Fruit fly (Drosophila melanogaster) whole organism, embryonic: ENCODE results near the gene CG43218.

Experiments used
- Awh ChIP-seq: fragments of 200-800 bp; sonication (Bioruptor generic); IDR thresholded peaks from 2 replicates; pipeline ENCODE4, ENCODE4 v1.3.6; 2022; ENCODE audit warnings: missing biosample characterization, missing genetic modification characterization
- BEAF-32 ChIP-seq: fragments of 200-800 bp; sonication (Bioruptor generic); optimal IDR thresholded peaks from 3 replicates; lab custom pipeline; 2017; ENCODE audit warnings: missing biosample characterization, missing genetic modification characterization, mild to moderate bottlenecking, moderate library complexity, missing genetic modification reagents
- Bdp1 ChIP-seq: fragments of 200-800 bp; sonication (Bioruptor generic); optimal IDR thresholded peaks from 3 replicates; lab custom pipeline; 2016; ENCODE audit warnings: missing biosample characterization, missing genetic modification characterization
- Bteb2 ChIP-seq: fragments of 200-800 bp; sonication (Bioruptor generic); optimal IDR thresholded peaks from 2 replicates; lab custom pipeline; 2016; ENCODE audit warnings: missing biosample characterization, missing genetic modification characterization
- CG11723 ChIP-seq: fragments of 200-800 bp; sonication (Bioruptor generic); optimal IDR thresholded peaks from 2 replicates; lab custom pipeline; 2017; ENCODE audit warnings: missing biosample characterization, mild to moderate bottlenecking, missing genetic modification characterization
- CG12155 ChIP-seq: fragments of 200-800 bp; sonication (Bioruptor generic); optimal IDR thresholded peaks from 3 replicates; lab custom pipeline; 2016; ENCODE audit warnings: missing biosample characterization, missing genetic modification characterization
- CG12659 ChIP-seq: fragments of 200-800 bp; sonication (Bioruptor generic); optimal IDR thresholded peaks from 3 replicates; lab custom pipeline; 2017; ENCODE audit warnings: mild to moderate bottlenecking, missing biosample characterization, missing genetic modification reagents, missing genetic modification characterization
- CG12942 ChIP-seq: fragments of 200-800 bp; sonication (Bioruptor generic); optimal IDR thresholded peaks from 3 replicates; lab custom pipeline; 2016; ENCODE audit warnings: missing biosample characterization, missing genetic modification characterization
- CG13775 ChIP-seq: fragments of 200-800 bp; sonication (Bioruptor generic); optimal IDR thresholded peaks from 3 replicates; lab custom pipeline; 2017; ENCODE audit warnings: missing biosample characterization, mild to moderate bottlenecking, missing genetic modification characterization
- CG14667 ChIP-seq: fragments of 200-800 bp; sonication (Bioruptor generic); IDR thresholded peaks from 2 replicates; pipeline ENCODE4 v1.3.6; 2022; ENCODE audit warnings: missing biosample characterization, missing genetic modification characterization
- CG14710 ChIP-seq: fragments of 200-800 bp; sonication (Bioruptor generic); optimal IDR thresholded peaks from 3 replicates; lab custom pipeline; 2019; ENCODE audit warnings: missing biosample characterization, mild to moderate bottlenecking, missing genetic modification characterization, moderate library complexity
- CG15479 ChIP-seq: fragments of 200-800 bp; sonication (Bioruptor generic); optimal IDR thresholded peaks from 3 replicates; lab custom pipeline; 2019; ENCODE audit warnings: missing biosample characterization, mild to moderate bottlenecking, missing genetic modification characterization, moderate library complexity
- CG15514 ChIP-seq: fragments of 200-800 bp; sonication (Bioruptor generic); optimal IDR thresholded peaks from 3 replicates; lab custom pipeline; 2017; ENCODE audit warnings: missing biosample characterization, missing genetic modification characterization, mild to moderate bottlenecking, moderate library complexity, missing genetic modification reagents
- CG1603 ChIP-seq: fragments of 200-800 bp; sonication (Bioruptor generic); optimal IDR thresholded peaks from 2 replicates; lab custom pipeline; 2019; ENCODE audit warnings: missing biosample characterization, mild to moderate bottlenecking, missing genetic modification characterization, moderate library complexity
- CG16813 ChIP-seq: fragments of 200-800 bp; sonication (Bioruptor generic); IDR thresholded peaks from 3 replicates; pipeline ENCODE4 v1.3.6; 2022; ENCODE audit warnings: missing biosample characterization, missing genetic modification characterization; ENCODE audit not compliant: partially characterized antibody
- CG2129 ChIP-seq: fragments of 200-800 bp; sonication (Bioruptor generic); IDR thresholded peaks from 2 replicates; pipeline ENCODE4 v1.3.6; 2022; ENCODE audit warnings: missing biosample characterization, missing genetic modification characterization; ENCODE audit not compliant: partially characterized antibody
- CG2712 ChIP-seq: fragments of 200-800 bp; optimal IDR thresholded peaks from 3 replicates; lab custom pipeline; 2019; ENCODE audit warnings: missing biosample characterization, mild to moderate bottlenecking, missing genetic modification characterization, moderate library complexity
- CG30403 ChIP-seq: fragments of 200-800 bp; sonication (Bioruptor generic); optimal IDR thresholded peaks from 3 replicates; lab custom pipeline; 2016; ENCODE audit warnings: missing biosample characterization, missing genetic modification characterization
- CG3065 ChIP-seq: fragments of 200-800 bp; sonication (Bioruptor generic); optimal IDR thresholded peaks from 2 replicates; lab custom pipeline; 2016; ENCODE audit warnings: missing biosample characterization, missing genetic modification characterization
- CG33557 ChIP-seq: fragments of 200-800 bp; sonication (Bioruptor generic); optimal IDR thresholded peaks from 2 replicates; lab custom pipeline; 2019; ENCODE audit warnings: missing biosample characterization, mild to moderate bottlenecking, missing genetic modification characterization, moderate library complexity
- CG34422 ChIP-seq: fragments of 200-800 bp; sonication (Bioruptor generic); IDR thresholded peaks from 3 replicates; pipeline ENCODE4 v1.3.6; 2022; ENCODE audit warnings: missing biosample characterization, missing genetic modification characterization
- CG4854 ChIP-seq: fragments of 200-800 bp; sonication (Bioruptor generic); optimal IDR thresholded peaks from 2 replicates; lab custom pipeline; 2016; ENCODE audit warnings: missing biosample characterization, missing genetic modification characterization, inconsistent platforms
- CG6813 ChIP-seq: fragments of 200-800 bp; sonication (Bioruptor generic); optimal IDR thresholded peaks from 2 replicates; lab custom pipeline; 2017; ENCODE audit warnings: missing biosample characterization, missing genetic modification characterization, mild to moderate bottlenecking, moderate library complexity, missing genetic modification reagents
- CG7987 ChIP-seq: fragments of 200-800 bp; sonication (Bioruptor generic); optimal IDR thresholded peaks from 2 replicates; lab custom pipeline; 2018; ENCODE audit warnings: missing biosample characterization, mild to moderate bottlenecking, missing genetic modification characterization, moderate library complexity
- CG9727 ChIP-seq: fragments of 200-800 bp; sonication (Bioruptor generic); optimal IDR thresholded peaks from 3 replicates; lab custom pipeline; 2017; ENCODE audit warnings: missing biosample characterization, mild to moderate bottlenecking, missing genetic modification characterization
- Doc2 ChIP-seq: fragments of 200-800 bp; sonication (Bioruptor generic); IDR thresholded peaks from 2 replicates; pipeline ENCODE4 v1.3.6; 2022; ENCODE audit warnings: missing biosample characterization, missing genetic modification characterization
- E2f2 ChIP-seq: fragments of 200-800 bp; sonication (Bioruptor generic); IDR thresholded peaks from 2 replicates; pipeline ENCODE4 v1.3.6; 2022; ENCODE audit warnings: missing biosample characterization, missing genetic modification characterization
- Gsc ChIP-seq: fragments of 200-800 bp; sonication (Bioruptor generic); IDR thresholded peaks from 2 replicates; pipeline ENCODE4 v1.3.6; 2022; ENCODE audit warnings: missing biosample characterization, missing genetic modification characterization
- Lim3 ChIP-seq: fragments of 200-800 bp; sonication (Bioruptor generic); IDR thresholded peaks from 2 replicates; pipeline ENCODE4 v1.3.6; 2022; ENCODE audit warnings: missing biosample characterization, missing genetic modification characterization
- MBD-R2 ChIP-seq: fragments of 200-800 bp; sonication (Bioruptor generic); IDR thresholded peaks from 2 replicates; pipeline ENCODE4 v1.3.6; 2022; ENCODE audit warnings: missing biosample characterization, missing genetic modification characterization
- Mad ChIP-seq: fragments of 200-800 bp; sonication (Bioruptor generic); optimal IDR thresholded peaks from 2 replicates; lab custom pipeline; 2016; ENCODE audit warnings: missing biosample characterization, missing genetic modification characterization
- Med ChIP-seq: fragments of 200-800 bp; sonication (Bioruptor generic); peaks from one replicate; lab custom pipeline; 2016; ENCODE audit warnings: missing biosample characterization, missing genetic modification characterization, mild to moderate bottlenecking, inconsistent platforms, moderate library complexity
- Mrtf ChIP-seq: fragments of 200-800 bp; sonication (Bioruptor generic); IDR thresholded peaks from 3 replicates; pipeline ENCODE4 v1.3.6; 2022; ENCODE audit warnings: missing biosample characterization, missing genetic modification characterization
- Pdp1 ChIP-seq, 2 experiments: fragments of 200-800 bp; sonication (Bioruptor generic); optimal IDR thresholded peaks; 3 replicates each; lab custom pipeline; 2016; ENCODE audit warnings: missing biosample characterization in 2 of 2, missing genetic modification characterization in 2 of 2, mild to moderate bottlenecking in 1 of 2, moderate library complexity in 1 of 2
- Xbp1 ChIP-seq: fragments of 200-800 bp; sonication (Bioruptor generic); optimal IDR thresholded peaks from 3 replicates; lab custom pipeline; 2016; ENCODE audit warnings: missing biosample characterization, mild to moderate bottlenecking, missing genetic modification characterization
- YL-1 ChIP-seq: fragments of 200-800 bp; sonication (Bioruptor generic); optimal IDR thresholded peaks from 3 replicates; lab custom pipeline; 2017; ENCODE audit warnings: missing biosample characterization, mild to moderate bottlenecking, missing genetic modification characterization
- cg ChIP-seq: fragments of 200-800 bp; sonication (Bioruptor generic); optimal IDR thresholded peaks from 3 replicates; lab custom pipeline; 2019; ENCODE audit warnings: missing biosample characterization, mild to moderate bottlenecking, missing genetic modification characterization, moderate library complexity
- fru ChIP-seq: fragments of >200 bp; optimal IDR thresholded peaks from 2 replicates; lab custom pipeline; 2017
- gcm ChIP-seq: fragments of 200-800 bp; sonication (Bioruptor generic); optimal IDR thresholded peaks from 2 replicates; lab custom pipeline; 2019; ENCODE audit warnings: missing biosample characterization, mild to moderate bottlenecking, missing genetic modification characterization, moderate library complexity
- hkb ChIP-seq, 2 experiments: fragments of 200-800 bp in 1 of 2; fragments of >200 bp in 1 of 2; sonication (Bioruptor generic) in 1 of 2; IDR thresholded peaks in 1 of 2; optimal IDR thresholded peaks in 1 of 2; 2 replicates each; pipeline versions ENCODE4 v1.3.6 to Lab custom; 2017 to 2022; ENCODE audit warnings: missing biosample characterization in 1 of 2, missing genetic modification characterization in 1 of 2
- ind ChIP-seq: fragments of 200-800 bp; sonication (Bioruptor generic); optimal IDR thresholded peaks from 3 replicates; lab custom pipeline; 2016; ENCODE audit warnings: missing biosample characterization, missing genetic modification characterization
- nom ChIP-seq: fragments of 200-800 bp; sonication (Bioruptor generic); optimal IDR thresholded peaks from 2 replicates; lab custom pipeline; 2017; ENCODE audit warnings: missing biosample characterization, missing genetic modification characterization, mild to moderate bottlenecking, moderate library complexity, missing genetic modification reagents
- oc ChIP-seq: fragments of 200-800 bp; sonication (Bioruptor generic); optimal IDR thresholded peaks from 2 replicates; lab custom pipeline; 2018; ENCODE audit warnings: missing biosample characterization, mild to moderate bottlenecking, missing genetic modification characterization, moderate library complexity
- pros ChIP-seq: fragments of 200-800 bp; sonication (Bioruptor generic); optimal IDR thresholded peaks from 3 replicates; lab custom pipeline; 2019; ENCODE audit warnings: missing biosample characterization, mild to moderate bottlenecking, missing genetic modification characterization, moderate library complexity
- sisA ChIP-seq: fragments of 200-800 bp; sonication (Bioruptor generic); IDR thresholded peaks from 2 replicates; pipeline ENCODE4 v1.3.6; 2022; ENCODE audit warnings: missing biosample characterization, missing genetic modification characterization
- tll ChIP-seq, 2 experiments: fragments of 200-800 bp in 1 of 2; fragments of >200 bp in 1 of 2; sonication (Bioruptor generic) in 1 of 2; optimal IDR thresholded peaks; 2 replicates each; lab custom pipeline; 2017 to 2019; ENCODE audit warnings: missing biosample characterization in 2 of 2, missing genetic modification characterization in 2 of 2, mild to moderate bottlenecking in 1 of 2, moderate library complexity in 1 of 2
- tna ChIP-seq: fragments of 200-800 bp; sonication (Bioruptor generic); IDR thresholded peaks from 2 replicates; pipeline ENCODE4 v1.3.6; 2022; ENCODE audit warnings: missing biosample characterization, missing genetic modification characterization; ENCODE audit not compliant: partially characterized antibody
- vvl ChIP-seq: fragments of 200-800 bp; sonication (Bioruptor generic); IDR thresholded peaks from 2 replicates; pipeline ENCODE4 v1.3.6; 2022; ENCODE audit warnings: missing biosample characterization, missing genetic modification characterization
- zen2 ChIP-seq: fragments of 200-800 bp; sonication (Bioruptor generic); IDR thresholded peaks from 3 replicates; pipeline ENCODE4 v1.3.6; 2022; ENCODE audit warnings: missing biosample characterization, missing genetic modification characterization; ENCODE audit not compliant: partially characterized antibody

Gene CG43218

DNA sequence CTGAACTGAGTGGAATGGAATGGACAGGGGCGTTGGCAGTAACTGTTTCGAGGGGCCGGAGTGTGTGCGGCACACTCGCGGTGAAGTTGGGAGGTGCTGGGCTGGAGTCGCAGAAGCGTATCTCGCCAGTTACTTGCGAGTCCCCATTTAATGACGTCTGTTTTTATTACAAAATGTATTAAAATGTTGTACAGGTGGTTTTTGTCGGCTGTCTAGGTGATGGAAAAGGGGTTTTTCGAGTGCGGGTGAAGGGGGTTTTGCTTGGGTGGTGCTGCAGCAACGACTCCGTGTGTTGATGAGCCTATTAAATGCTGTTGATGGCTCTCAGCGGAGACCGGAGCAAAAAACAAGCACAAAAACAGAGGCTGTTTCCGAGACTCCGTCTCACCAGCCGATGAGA lies 6.4 kb upstream of the CG43218 start (continued):
- TF ChIP-seq gcm (GFP tag; lab: Kevin White, UChicago) = no peak
- TF ChIP-seq nom = peak; percentile 56
- no peak for TF ChIP-seq CG15479 (GFP tag; lab: Kevin White, UChicago)
- TF ChIP-seq CG12942 = no peak
- peak; percentile 1 for TF ChIP-seq CG30403 (GFP tag; lab: Kevin White, UChicago)
- TF ChIP-seq sisA (GFP tag; lab: Robert Waterston, UW) = peak; percentile 28; the same call in 1 of the 2 replicates
- 0 out of 2 replicates have a peak, but pooled peaks have one; percentile 9 for TF ChIP-seq Awh (GFP tag; lab: Robert Waterston, UW)
- no peak for TF ChIP-seq Gsc (GFP tag; lab: Robert Waterston, UW)
- TF ChIP-seq fru (lab: Kevin White, UChicago) = no peak
- TF ChIP-seq CG4854 = no peak
- peak; percentile 24 for TF ChIP-seq CG12659 (GFP tag; lab: Kevin White, UChicago)
- no peak for TF ChIP-seq CG7987 (GFP tag; lab: Kevin White, UChicago)
- no peak for TF ChIP-seq CG13775 (GFP tag; lab: Kevin White, UChicago)
- peak; percentile 17 for TF ChIP-seq pros (GFP tag; lab: Kevin White, UChicago)
- no peak for TF ChIP-seq CG15514
- no peak for TF ChIP-seq tna (GFP tag; lab: Robert Waterston, UW)
- no peak for TF ChIP-seq tll (GFP tag; optimal IDR thresholded peaks at IDR 0.05; lab: Kevin White, UChicago)
- TF ChIP-seq Bteb2 (GFP tag; lab: Kevin White, UChicago) = no peak
- TF ChIP-seq CG16813 (GFP tag; lab: Robert Waterston, UW) = no peak
- no peak for TF ChIP-seq Doc2 (GFP tag; lab: Robert Waterston, UW)
- TF ChIP-seq oc (tag; lab: Kevin White, UChicago) = no peak
- TF ChIP-seq Lim3 = no peak
- 0 out of 2 replicates have a peak, but pooled peaks have one; percentile 9 for TF ChIP-seq MBD-R2 (GFP tag; lab: Robert Waterston, UW)
- no peak for TF ChIP-seq BEAF-32 (GFP tag; lab: Kevin White, UChicago)
- TF ChIP-seq Mrtf (GFP tag; lab: Robert Waterston, UW) = 0 out of 3 replicates have a peak, but pooled peaks have one; percentile 49
- no peak for TF ChIP-seq CG2712 (tag; lab: Kevin White, UChicago)
- TF ChIP-seq CG12155 (GFP tag; lab: Kevin White, UChicago) = no peak
- no peak for TF ChIP-seq Bdp1 (GFP tag; lab: Kevin White, UChicago)
- TF ChIP-seq E2f2 (GFP tag; lab: Robert Waterston, UW) = no peak
- no peak for TF ChIP-seq cg (GFP tag; lab: Kevin White, UChicago)
- TF ChIP-seq CG2129 = no peak
- TF ChIP-seq CG33557 = no peak
- no peak for TF ChIP-seq CG11723 (GFP tag; lab: Kevin White, UChicago)
- 0 out of 2 replicates have a peak, but pooled peaks have one; percentile 15 for TF ChIP-seq vvl (GFP tag; lab: Robert Waterston, UW)
- TF ChIP-seq Pdp1 (GFP tag; optimal IDR thresholded peaks at IDR 0.05; lab: Kevin White, UChicago) = no peak
- no peak for TF ChIP-seq Mad (GFP tag; lab: Kevin White, UChicago)
- TF ChIP-seq CG9727 (GFP tag; lab: Kevin White, UChicago) = no peak
- TF ChIP-seq hkb (optimal IDR thresholded peaks at IDR 0.05; lab: Kevin White, UChicago) = no peak
- no peak for TF ChIP-seq hkb (GFP tag; IDR thresholded peaks at IDR 0.05; lab: Robert Waterston, UW)
- TF ChIP-seq YL-1 (GFP tag; lab: Kevin White, UChicago) = no peak
- TF ChIP-seq CG6813 = no peak
- TF ChIP-seq Med (GFP tag; lab: Kevin White, UChicago) = peak; percentile 84
- peak; percentile 13 for TF ChIP-seq Xbp1 (GFP tag; lab: Kevin White, UChicago)
- TF ChIP-seq CG3065 (GFP tag; lab: Kevin White, UChicago) = no peak
- no peak for TF ChIP-seq CG14710 (tag; lab: Kevin White, UChicago)
- no peak for TF ChIP-seq CG34422
- no peak for TF ChIP-seq zen2 (GFP tag; lab: Robert Waterston, UW)
- peak; percentile 14 for TF ChIP-seq ind
- TF ChIP-seq CG1603 (tag; lab: Kevin White, UChicago) = peak; percentile 25
- no peak for TF ChIP-seq CG14667 (GFP tag; lab: Robert Waterston, UW)
